Fruit fly (Drosophila melanogaster): ENCODE results near the gene Orct2.

DNA sequence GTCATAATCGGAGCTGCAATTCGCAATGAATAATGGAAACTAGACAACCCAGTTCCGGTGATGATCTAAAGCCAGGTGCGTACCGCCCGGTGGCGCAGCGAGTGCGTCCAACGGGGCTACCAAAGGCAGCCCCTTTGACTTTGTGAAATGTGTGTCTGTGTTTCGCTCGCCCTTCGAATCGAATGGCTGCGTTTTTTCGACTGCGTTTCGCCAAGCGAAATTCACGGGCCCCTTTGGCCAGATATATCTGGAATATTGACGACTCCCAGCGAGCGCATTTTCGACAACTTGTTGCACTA, 46.2 kb downstream of the Orct2 start:
- no peak for TF ChIP-seq pad (GFP tag; optimal IDR thresholded peaks at IDR 0.05)
- TF ChIP-seq CG12768 (GFP tag; optimal IDR thresholded peaks at IDR 0.05) = no peak
- no peak for TF ChIP-seq CG5204 (GFP tag; optimal IDR thresholded peaks at IDR 0.05)
- no peak for TF ChIP-seq Mnt (GFP tag; optimal IDR thresholded peaks at IDR 0.05)
- TF ChIP-seq kay (GFP tag; ENCODE audit: borderline replicate concordance) = no peak
- no peak for TF ChIP-seq tj (GFP tag; optimal IDR thresholded peaks at IDR 0.05)
- no peak for TF ChIP-seq toe (GFP tag; optimal IDR thresholded peaks at IDR 0.05)
- TF ChIP-seq CG1620 (GFP tag; optimal IDR thresholded peaks at IDR 0.05) = no peak
- TF ChIP-seq cnc (optimal IDR thresholded peaks at IDR 0.05) = no peak
- TF ChIP-seq ovo (GFP tag; optimal IDR thresholded peaks at IDR 0.05) = no peak
- no peak for TF ChIP-seq bab1 (GFP tag; optimal IDR thresholded peaks at IDR 0.05)
